Worm (Caenorhabditis elegans) whole organism, L2 larva: Measurements from ENCODE around the gene K06H7.8.
A peak's percentile ranks its signal among the peaks of the same experiment; 100 is the strongest.

ENCODE experiments used
- F13H6.1 ChIP-seq: sonication (generic microtip); optimal IDR thresholded peaks from 2 replicates; lab custom pipeline; 2016; ENCODE audit warnings: missing genetic modification characterization, missing compliant biosample characterization
- Y55F3AM.14 ChIP-seq: fragments of 200-800 bp; sonication (Bioruptor generic); optimal IDR thresholded peaks from 2 replicates; lab custom pipeline; 2018; ENCODE audit warnings: mild to moderate bottlenecking, missing genetic modification characterization, missing compliant biosample characterization
- ZK546.5 ChIP-seq: sonication (generic microtip); optimal IDR thresholded peaks from 2 replicates; lab custom pipeline; 2017; ENCODE audit warnings: missing biosample characterization, missing genetic modification characterization
- alr-1 ChIP-seq: fragments of 150-350 bp; optimal IDR thresholded peaks from 2 replicates; lab custom pipeline; 2014; ENCODE audit warnings: missing biosample characterization, missing genetic modification characterization
- aly-2 ChIP-seq: fragments of 150-350 bp; optimal IDR thresholded peaks from 2 replicates; lab custom pipeline; 2014; ENCODE audit warnings: missing biosample characterization, missing genetic modification characterization
- ama-1 ChIP-seq: fragments of 150-350 bp; optimal IDR thresholded peaks from 2 replicates; lab custom pipeline; 2018; ENCODE audit warnings: inconsistent platforms
- ceh-16 ChIP-seq: fragments of 150-350 bp; optimal IDR thresholded peaks from 2 replicates; lab custom pipeline; 2014; ENCODE audit warnings: missing biosample characterization, missing genetic modification characterization
- ceh-82 ChIP-seq: fragments of 150-350 bp; optimal IDR thresholded peaks from 2 replicates; lab custom pipeline; 2014; ENCODE audit warnings: missing biosample characterization, missing genetic modification characterization
- crh-2 ChIP-seq: sonication (generic microtip); optimal IDR thresholded peaks from 2 replicates; lab custom pipeline; 2017; ENCODE audit warnings: missing biosample characterization, missing genetic modification characterization
- dmd-4 ChIP-seq: sonication (generic microtip); optimal IDR thresholded peaks from 2 replicates; lab custom pipeline; 2017; ENCODE audit warnings: missing biosample characterization, missing genetic modification characterization
- egl-27 ChIP-seq: sonication (generic microtip); optimal IDR thresholded peaks from 3 replicates; lab custom pipeline; 2017; ENCODE audit warnings: missing biosample characterization, missing genetic modification reagents, missing genetic modification characterization
- elt-1 ChIP-seq: fragments of 150-350 bp; optimal IDR thresholded peaks from 2 replicates; lab custom pipeline; 2014; ENCODE audit warnings: missing biosample characterization, missing genetic modification characterization
- elt-3 ChIP-seq: sonication (generic microtip); optimal IDR thresholded peaks from 2 replicates; lab custom pipeline; 2017; ENCODE audit warnings: missing biosample characterization, missing genetic modification characterization
- fos-1 ChIP-seq: fragments of 150-350 bp; optimal IDR thresholded peaks from 2 replicates; lab custom pipeline; 2014; ENCODE audit warnings: missing biosample characterization, missing genetic modification characterization
- gmeb-1 ChIP-seq: fragments of 150-350 bp; optimal IDR thresholded peaks from 2 replicates; lab custom pipeline; 2014; ENCODE audit warnings: missing biosample characterization, missing genetic modification characterization
- lin-11 ChIP-seq: fragments of 150-350 bp; sonication (generic microtip); optimal IDR thresholded peaks from 2 replicates; lab custom pipeline; 2014; ENCODE audit warnings: missing biosample characterization, missing genetic modification characterization, inconsistent platforms, mixed read lengths
- lin-39 ChIP-seq: fragments of 150-350 bp; optimal IDR thresholded peaks from 2 replicates; lab custom pipeline; 2014; ENCODE audit warnings: missing biosample characterization, missing genetic modification reagents, missing genetic modification characterization
- mab-5 ChIP-seq: fragments of 150-350 bp; optimal IDR thresholded peaks from 2 replicates; lab custom pipeline; 2014; ENCODE audit warnings: missing biosample characterization, missing genetic modification characterization
- mbf-1 ChIP-seq: sonication (generic microtip); optimal IDR thresholded peaks from 2 replicates; lab custom pipeline; 2017; ENCODE audit warnings: missing biosample characterization, missing genetic modification characterization
- mdl-1 ChIP-seq, 2 experiments: fragments of 150-350 bp in 1 of 2; sonication (generic microtip) in 1 of 2; optimal IDR thresholded peaks; 2 replicates each; lab custom pipeline; 2017; ENCODE audit warnings: missing biosample characterization in 2 of 2, missing genetic modification characterization in 2 of 2
- nhr-10 ChIP-seq: sonication (generic microtip); optimal IDR thresholded peaks from 2 replicates; lab custom pipeline; 2017; ENCODE audit warnings: missing biosample characterization, missing genetic modification characterization
- nhr-11 ChIP-seq: fragments of 150-350 bp; optimal IDR thresholded peaks from 2 replicates; lab custom pipeline; 2014; ENCODE audit warnings: missing biosample characterization, missing genetic modification characterization
- nhr-129 ChIP-seq: fragments of 150-350 bp; optimal IDR thresholded peaks from 2 replicates; lab custom pipeline; 2014; ENCODE audit warnings: missing biosample characterization, missing genetic modification characterization
- nhr-21 ChIP-seq: fragments of 150-350 bp; optimal IDR thresholded peaks from 2 replicates; lab custom pipeline; 2014; ENCODE audit warnings: missing biosample characterization, missing genetic modification characterization
- nhr-23 ChIP-seq: fragments of 150-350 bp; optimal IDR thresholded peaks from 2 replicates; lab custom pipeline; 2014; ENCODE audit warnings: missing biosample characterization, missing genetic modification reagents, missing genetic modification characterization
- nhr-237 ChIP-seq: fragments of 150-350 bp; optimal IDR thresholded peaks from 2 replicates; lab custom pipeline; 2014; ENCODE audit warnings: missing biosample characterization, missing genetic modification characterization
- nhr-25 ChIP-seq: fragments of 150-350 bp; sonication (generic microtip); optimal IDR thresholded peaks from 3 replicates; lab custom pipeline; 2014; ENCODE audit warnings: missing biosample characterization, missing genetic modification characterization
- nhr-6 ChIP-seq: fragments of 150-350 bp; optimal IDR thresholded peaks from 2 replicates; lab custom pipeline; 2014; ENCODE audit warnings: missing biosample characterization, missing genetic modification characterization
- nhr-77 ChIP-seq: fragments of 150-350 bp; optimal IDR thresholded peaks from 2 replicates; lab custom pipeline; 2014; ENCODE audit warnings: missing biosample characterization, missing genetic modification characterization
- peb-1 ChIP-seq: fragments of 150-350 bp; optimal IDR thresholded peaks from 2 replicates; lab custom pipeline; 2014; ENCODE audit warnings: missing biosample characterization, missing genetic modification characterization
- skn-1 ChIP-seq: sonication (generic microtip); optimal IDR thresholded peaks from 2 replicates; lab custom pipeline; 2017; ENCODE audit warnings: missing biosample characterization, missing genetic modification characterization
- sma-3 ChIP-seq: sonication (generic microtip); optimal IDR thresholded peaks from 2 replicates; lab custom pipeline; 2016; ENCODE audit warnings: missing genetic modification reagents, missing genetic modification characterization, missing compliant biosample characterization
- sma-9 ChIP-seq, 2 experiments: fragments of 150-350 bp in 1 of 2; sonication (generic microtip) in 1 of 2; optimal IDR thresholded peaks; 2 replicates each; lab custom pipeline; 2014 to 2016; ENCODE audit warnings: missing genetic modification characterization in 2 of 2, mild to moderate bottlenecking in 1 of 2, missing biosample characterization in 1 of 2, missing compliant biosample characterization in 1 of 2, missing genetic modification reagents in 1 of 2, moderate library complexity in 1 of 2
- snpc-4 ChIP-seq: fragments of 150-350 bp; optimal IDR thresholded peaks from 2 replicates; lab custom pipeline; 2014; ENCODE audit warnings: missing biosample characterization, missing genetic modification characterization
- unc-39 ChIP-seq: fragments of 150-350 bp; optimal IDR thresholded peaks from 2 replicates; lab custom pipeline; 2014; ENCODE audit warnings: missing biosample characterization, missing genetic modification characterization
- unc-62 ChIP-seq: fragments of 150-350 bp; optimal IDR thresholded peaks from 2 replicates; lab custom pipeline; 2014; ENCODE audit warnings: missing biosample characterization, missing genetic modification reagents, missing genetic modification characterization
- ztf-1 ChIP-seq: fragments of 200-800 bp; sonication (Bioruptor generic); conservative IDR thresholded peaks from 2 replicates; pipeline ENCODE4 v1.3.6; 2022; ENCODE audit warnings: missing genetic modification characterization, missing compliant biosample characterization
- ztf-11 ChIP-seq: sonication (generic microtip); optimal IDR thresholded peaks from 2 replicates; lab custom pipeline; 2017; ENCODE audit warnings: missing biosample characterization, missing genetic modification characterization
- ztf-4 ChIP-seq: fragments of 150-350 bp; optimal IDR thresholded peaks from 2 replicates; lab custom pipeline; 2014; ENCODE audit warnings: missing biosample characterization, missing genetic modification characterization

The K06H7.8 gene

DNA sequence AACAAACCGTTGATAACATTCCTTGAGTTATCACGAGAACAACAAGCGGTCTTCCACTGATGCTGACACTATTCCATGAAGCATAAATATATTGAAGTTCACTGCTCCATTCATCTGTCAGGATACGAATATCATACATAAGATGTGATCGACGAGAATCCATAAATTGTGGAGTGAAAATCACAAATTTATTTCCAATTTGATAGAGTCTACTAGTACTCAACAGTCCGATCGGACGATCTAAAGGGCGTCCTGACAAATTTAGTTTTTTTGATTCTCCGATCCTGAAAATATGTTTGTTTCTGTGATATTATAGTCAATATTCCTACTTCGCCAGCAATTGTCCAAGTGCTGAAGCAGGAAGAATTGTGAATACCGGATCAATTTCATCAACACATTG lies 44.2 kb upstream of the K06H7.8 start:
- TF ChIP-seq unc-39 (tag; lab: Kevin White, UChicago) (no peak), nhr-10 (tag; lab: Kevin White, UChicago) (no peak), nhr-25 (tag; lab: Kevin White, UChicago) (no peak), ama-1 (lab: Kevin White, UChicago) (no peak), nhr-6 (tag; lab: Kevin White, UChicago) (no peak), ceh-82 (tag; lab: Kevin White, UChicago) (no peak), ztf-11 (tag; lab: Kevin White, UChicago) (no peak), gmeb-1 (tag; lab: Kevin White, UChicago) (no peak), ztf-1 (GFP tag; lab: Robert Waterston, UW) (no peak)

ce11 chrIII:8137777-8138176 lies 39.8 kb upstream of the K06H7.8 start, which contains the start of gene hsp-12.2:
TSS of gene hsp-12.2 (plus strand) at chrIII:8138077.
- no peak for TF ChIP-seq aly-2

DNA sequence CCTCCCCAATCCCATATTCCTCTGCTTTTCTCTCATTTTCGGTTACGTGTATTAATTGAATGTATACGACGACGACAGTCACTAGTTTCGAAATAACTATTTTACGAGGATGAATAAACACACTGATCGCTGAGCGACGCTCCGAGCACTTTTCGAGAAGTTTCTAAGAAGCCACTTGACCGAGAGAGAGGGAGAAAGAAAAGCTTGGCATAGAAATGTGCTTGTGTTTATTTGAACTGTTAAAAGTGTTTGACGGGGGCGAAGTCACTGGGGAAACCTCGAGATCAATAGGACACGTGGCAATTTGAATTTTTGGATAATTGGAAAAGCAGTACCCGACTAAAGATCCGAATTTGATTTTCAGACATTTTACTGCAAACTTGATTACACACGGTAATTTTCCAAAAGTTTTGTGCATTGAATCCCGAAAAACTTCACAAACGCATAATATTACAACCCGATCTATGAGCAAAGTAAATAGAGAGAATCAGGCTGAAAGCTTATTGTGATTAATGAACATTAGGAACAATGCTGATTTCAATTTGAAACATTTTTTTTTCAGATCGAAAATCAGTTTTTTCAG lies 38.6 kb upstream of the K06H7.8 start:
- peak; percentile 22 for TF ChIP-seq crh-2
- peak; percentile 1 for TF ChIP-seq sma-9 (GFP tag; optimal IDR thresholded peaks at IDR 0.05; lab: Kevin White, UChicago)
- TF ChIP-seq sma-9 (tag; optimal IDR thresholded peaks at IDR 0.05; lab: Kevin White, UChicago) = no peak
- no peak for TF ChIP-seq mbf-1 (tag; lab: Kevin White, UChicago)
- TF ChIP-seq nhr-11 (tag; lab: Kevin White, UChicago) = no peak
- no peak for TF ChIP-seq ceh-82 (tag; lab: Kevin White, UChicago)
- peak; percentile 50 for TF ChIP-seq nhr-129 (tag; lab: Kevin White, UChicago)
- TF ChIP-seq F13H6.1 (tag; lab: Kevin White, UChicago) = peak; percentile 47
- no peak for TF ChIP-seq mab-5 (tag; lab: Kevin White, UChicago)
- no peak for TF ChIP-seq nhr-21 (tag; lab: Kevin White, UChicago)
- no peak for TF ChIP-seq elt-3
- TF ChIP-seq nhr-23 (tag; lab: Kevin White, UChicago) = no peak
- TF ChIP-seq nhr-77 (tag; lab: Kevin White, UChicago) = peak; percentile 14

DNA sequence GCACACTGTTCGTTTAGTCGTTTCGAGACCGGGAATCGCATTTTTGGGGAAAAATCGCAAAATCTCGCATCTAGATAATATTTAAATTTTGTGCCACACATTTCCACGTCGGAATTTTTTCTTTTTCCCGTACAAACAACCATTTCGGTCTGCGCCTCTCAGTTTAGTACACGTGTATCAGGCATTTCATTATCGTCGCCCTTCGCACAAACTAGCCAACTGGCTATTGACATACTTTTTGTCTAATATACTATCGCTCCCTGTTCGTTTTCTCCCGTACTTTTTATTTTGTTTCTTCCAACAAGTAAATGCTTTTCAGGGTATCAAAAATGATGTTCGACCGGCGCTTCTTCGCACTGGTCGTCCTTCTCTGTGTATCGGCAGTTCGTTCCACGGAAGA lies 35.3 kb upstream of the K06H7.8 start, which contains the start of gene C14B9.2:
Gene C14B9.2, plus strand, starts transcription at position 320 of the 400 bp plus-strand sequence.
- TF ChIP-seq crh-2 (peak; percentile 36), fos-1 (peak; percentile 6), unc-39 (tag; lab: Kevin White, UChicago) (no peak)
- TF ChIP-seq, all 48 proteins: peak for 2

DNA sequence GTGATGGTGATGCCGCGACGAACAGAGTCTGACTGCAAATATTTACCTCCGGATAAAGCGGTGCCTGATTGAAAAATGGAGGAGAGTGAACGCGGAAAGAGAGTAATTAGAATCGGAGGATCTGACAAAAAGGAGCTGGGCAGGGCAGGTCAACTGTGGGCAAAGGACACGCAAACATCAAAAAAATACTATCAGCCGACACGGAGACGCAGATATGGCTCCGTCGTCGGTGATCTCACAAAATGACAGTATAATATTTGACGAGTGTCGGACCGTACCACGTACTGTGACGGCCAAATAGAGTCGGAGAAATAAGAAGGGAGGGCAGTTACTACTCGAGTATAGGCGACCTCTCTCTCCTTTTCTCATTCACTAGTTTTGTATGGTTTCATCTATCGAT lies 34.5 kb upstream of the K06H7.8 start:
- TF ChIP-seq nhr-129 (tag; lab: Kevin White, UChicago) (peak; percentile 9), crh-2 (no peak), peb-1 (tag; lab: Kevin White, UChicago) (peak; percentile 10)

- TF ChIP-seq fos-1 = peak; percentile 61
- TF ChIP-seq nhr-237 (tag; lab: Kevin White, UChicago) = no peak
- TF ChIP-seq ztf-4 (tag; lab: Kevin White, UChicago) = peak; percentile 61
- no peak for TF ChIP-seq mbf-1 (tag; lab: Kevin White, UChicago)
- no peak for TF ChIP-seq skn-1 (tag; lab: Kevin White, UChicago)
- no peak for TF ChIP-seq ztf-1 (GFP tag; lab: Robert Waterston, UW)
- TF ChIP-seq egl-27 (tag; lab: Kevin White, UChicago) = no peak
- TF ChIP-seq nhr-11 (tag; lab: Kevin White, UChicago) = no peak
- TF ChIP-seq unc-39 (tag; lab: Kevin White, UChicago) = no peak
- TF ChIP-seq lin-11 (tag; lab: Kevin White, UChicago) = peak; percentile 60
- no peak for TF ChIP-seq unc-62 (GFP tag; lab: Kevin White, UChicago)
- peak; percentile 86 for TF ChIP-seq nhr-129 (tag; lab: Kevin White, UChicago)
- TF ChIP-seq sma-3 (GFP tag; lab: Kevin White, UChicago) = peak; percentile 76
- peak; percentile 85 for TF ChIP-seq nhr-25 (tag; lab: Kevin White, UChicago)
- peak; percentile 63 for TF ChIP-seq ZK546.5 (tag; lab: Kevin White, UChicago)
- no peak for TF ChIP-seq Y55F3AM.14 (GFP tag; lab: Kevin White, UChicago)
- TF ChIP-seq ceh-82 (tag; lab: Kevin White, UChicago) = peak; percentile 49
- no peak for TF ChIP-seq alr-1 (tag; lab: Kevin White, UChicago)
- TF ChIP-seq nhr-23 (tag; lab: Kevin White, UChicago) = no peak
- no peak for TF ChIP-seq nhr-10 (tag; lab: Kevin White, UChicago)
- peak; percentile 49 for TF ChIP-seq snpc-4 (tag; lab: Kevin White, UChicago)
- TF ChIP-seq ceh-16 (tag; lab: Kevin White, UChicago) = peak; percentile 19
- TF ChIP-seq gmeb-1 (tag; lab: Kevin White, UChicago) = peak; percentile 82
- no peak for TF ChIP-seq dmd-4 (tag; lab: Kevin White, UChicago)
- no peak for TF ChIP-seq lin-39 (tag; lab: Kevin White, UChicago)
- TF ChIP-seq elt-1 (tag; lab: Kevin White, UChicago) = no peak
- TF ChIP-seq sma-9 (GFP tag; optimal IDR thresholded peaks at IDR 0.05; lab: Kevin White, UChicago) = peak; percentile 88
- no peak for TF ChIP-seq sma-9 (tag; optimal IDR thresholded peaks at IDR 0.05; lab: Kevin White, UChicago)
- peak; percentile 31 to 39 for TF ChIP-seq mdl-1 (tag; optimal IDR thresholded peaks at IDR 0.05; lab: Kevin White, UChicago)
- TF ChIP-seq peb-1 (tag; lab: Kevin White, UChicago) = no peak
- no peak for TF ChIP-seq nhr-77 (tag; lab: Kevin White, UChicago)
Observed at ce11 chrIII:8130177-8130902, 32.3 kb upstream of the K06H7.8 start, which contains the start of the genes rpl-21 and C14B9.10. TSS of gene rpl-21 (minus strand) at chrIII:8130227. TSS of gene C14B9.10 (plus strand) at chrIII:8130852.
